Worm (Caenorhabditis elegans) whole organism, early embryonic: ENCODE measurements around the gene ZK757.1.

Source experiments
- B0310.2 ChIP-seq: sonication (generic microtip); optimal IDR thresholded peaks from 2 replicates; lab custom pipeline; 2016; ENCODE audit warnings: mild to moderate bottlenecking, missing genetic modification characterization, missing compliant biosample characterization
- F13C5.2 ChIP-seq: sonication (generic microtip); optimal IDR thresholded peaks from 2 replicates; lab custom pipeline; 2017; ENCODE audit warnings: mild to moderate bottlenecking, missing genetic modification characterization, inconsistent platforms, missing compliant biosample characterization
- aly-1 ChIP-seq: sonication (generic microtip); optimal IDR thresholded peaks from 2 replicates; lab custom pipeline; 2016; ENCODE audit warnings: missing genetic modification characterization, missing compliant biosample characterization
- ama-1 ChIP-seq: fragments of 150-350 bp; optimal IDR thresholded peaks from 2 replicates; lab custom pipeline; 2014
- ceh-13 ChIP-seq: fragments of 200-800 bp; sonication (Bioruptor generic); optimal IDR thresholded peaks from 2 replicates; lab custom pipeline; 2018; ENCODE audit warnings: mild to moderate bottlenecking, missing genetic modification characterization, missing compliant biosample characterization
- ceh-36 ChIP-seq: sonication (generic microtip); optimal IDR thresholded peaks from 2 replicates; lab custom pipeline; 2016; ENCODE audit warnings: missing genetic modification characterization, inconsistent platforms, missing compliant biosample characterization
- ets-7 ChIP-seq: sonication (generic microtip); optimal IDR thresholded peaks from 2 replicates; lab custom pipeline; 2016; ENCODE audit warnings: missing genotype, missing genetic modification characterization, missing compliant biosample characterization
- flt-1 ChIP-seq: fragments of 200-800 bp; sonication (Bioruptor generic); IDR thresholded peaks from 2 replicates; pipeline ENCODE4 v1.3.6; 2022; ENCODE audit warnings: missing genetic modification characterization, missing compliant biosample characterization
- hmbx-1 ChIP-seq: sonication (generic microtip); optimal IDR thresholded peaks from 2 replicates; lab custom pipeline; 2016; ENCODE audit warnings: mild to moderate bottlenecking, missing genetic modification characterization, missing compliant biosample characterization
- hmg-4 ChIP-seq: fragments of 200-800 bp; sonication (Bioruptor generic); optimal IDR thresholded peaks from 2 replicates; lab custom pipeline; 2018; ENCODE audit warnings: mild to moderate bottlenecking, missing genetic modification characterization, missing compliant biosample characterization
- hnd-1 ChIP-seq: sonication (generic microtip); optimal IDR thresholded peaks from 2 replicates; lab custom pipeline; 2016; ENCODE audit warnings: missing genetic modification characterization, missing compliant biosample characterization
- pes-1 ChIP-seq: fragments of 200-800 bp; sonication (Bioruptor generic); IDR thresholded peaks from 2 replicates; pipeline ENCODE4 v1.3.6; 2022; ENCODE audit warnings: missing genetic modification reagents, missing genetic modification characterization, missing compliant biosample characterization
- scrt-1 ChIP-seq: fragments of 200-800 bp; sonication (Bioruptor generic); IDR thresholded peaks from 2 replicates; pipeline ENCODE4 v1.3.6; 2022; ENCODE audit warnings: missing genetic modification characterization, missing compliant biosample characterization
- sea-1 ChIP-seq: fragments of 200-800 bp; sonication (Bioruptor generic); conservative IDR thresholded peaks from 2 replicates; pipeline ENCODE4 v1.3.6; 2022; ENCODE audit warnings: missing genetic modification characterization, missing compliant biosample characterization
- tbx-11 ChIP-seq: fragments of 200-800 bp; sonication (Bioruptor generic); IDR thresholded peaks from 2 replicates; pipeline ENCODE4 v1.3.6; 2022; ENCODE audit warnings: missing genetic modification characterization, missing compliant biosample characterization
- tbx-37 ChIP-seq: fragments of 200-800 bp; sonication (Bioruptor generic); conservative IDR thresholded peaks from 2 replicates; pipeline ENCODE4 v1.3.6; 2022; ENCODE audit warnings: missing genetic modification reagents, missing genetic modification characterization, missing compliant biosample characterization
- tra-4 ChIP-seq: sonication (generic microtip); optimal IDR thresholded peaks from 2 replicates; lab custom pipeline; 2017; ENCODE audit warnings: missing genetic modification characterization, missing compliant biosample characterization

The ZK757.1 gene

ce11 chrIII:9885609-9886008 is 14.7 kb upstream of the ZK757.1 start:
- TF ChIP-seq B0310.2 (tag; lab: Kevin White, UChicago), result no peak
- no peak for TF ChIP-seq flt-1 (GFP tag; lab: Robert Waterston, UW)
- no peak for TF ChIP-seq scrt-1
- TF ChIP-seq hmg-4 (GFP tag; lab: Kevin White, UChicago), result no peak
- TF ChIP-seq ets-7, result no peak
- no peak for TF ChIP-seq pes-1 (GFP tag; lab: Robert Waterston, UW)

- TF ChIP-seq tra-4 (tag; lab: Kevin White, UChicago) (no peak), pes-1 (GFP tag; lab: Robert Waterston, UW) (no peak), scrt-1 (no peak), aly-1 (tag; lab: Kevin White, UChicago) (no peak), F13C5.2 (tag; lab: Kevin White, UChicago) (no peak), B0310.2 (tag; lab: Kevin White, UChicago) (no peak), ceh-36 (no peak), hmbx-1 (tag; lab: Kevin White, UChicago) (no peak), hnd-1 (tag; lab: Kevin White, UChicago) (no peak), ceh-13 (GFP tag; lab: Kevin White, UChicago) (no peak), ets-7 (no peak), sea-1 (GFP tag; lab: Robert Waterston, UW) (no peak), tbx-11 (GFP tag; lab: Robert Waterston, UW) (no peak), ama-1 (lab: Kevin White, UChicago) (no peak), tbx-37 (GFP tag; lab: Robert Waterston, UW) (no peak), flt-1 (GFP tag; lab: Robert Waterston, UW) (no peak), hmg-4 (GFP tag; lab: Kevin White, UChicago) (no peak)
Measured at ce11 chrIII:9878828-9879227, 7.9 kb upstream of the ZK757.1 start, which contains the start of gene ZK757.2. Gene ZK757.2 (minus strand): TSS chrIII:9878928.

ce11 chrIII:9876951-9877350 is 6.0 kb upstream of the ZK757.1 start, which contains the start of gene ZK757.10:
Gene ZK757.10 (plus strand): TSS chrIII:9877251.
- TF ChIP-seq tbx-37 (GFP tag; lab: Robert Waterston, UW) (no peak), ama-1 (lab: Kevin White, UChicago) (no peak), tbx-11 (GFP tag; lab: Robert Waterston, UW) (no peak), hmbx-1 (tag; lab: Kevin White, UChicago) (no peak), scrt-1 (no peak), aly-1 (tag; lab: Kevin White, UChicago) (no peak), B0310.2 (tag; lab: Kevin White, UChicago) (no peak), sea-1 (GFP tag; lab: Robert Waterston, UW) (no peak), ets-7 (no peak), flt-1 (GFP tag; lab: Robert Waterston, UW) (no peak), hnd-1 (tag; lab: Kevin White, UChicago) (no peak), pes-1 (GFP tag; lab: Robert Waterston, UW) (no peak), F13C5.2 (tag; lab: Kevin White, UChicago) (no peak), ceh-13 (GFP tag; lab: Kevin White, UChicago) (no peak), tra-4 (tag; lab: Kevin White, UChicago) (no peak), hmg-4 (GFP tag; lab: Kevin White, UChicago) (no peak), ceh-36 (no peak)

- no peak for TF ChIP-seq ama-1 (lab: Kevin White, UChicago)
- TF ChIP-seq ets-7, result no peak
- TF ChIP-seq scrt-1, result no peak
- no peak for TF ChIP-seq pes-1 (GFP tag; lab: Robert Waterston, UW)
- no peak for TF ChIP-seq tra-4 (tag; lab: Kevin White, UChicago)
- TF ChIP-seq hmbx-1 (tag; lab: Kevin White, UChicago), result no peak
- no peak for TF ChIP-seq F13C5.2 (tag; lab: Kevin White, UChicago)
- no peak for TF ChIP-seq hmg-4 (GFP tag; lab: Kevin White, UChicago)
- no peak for TF ChIP-seq aly-1 (tag; lab: Kevin White, UChicago)
- TF ChIP-seq hnd-1 (tag; lab: Kevin White, UChicago), result no peak
- TF ChIP-seq tbx-37 (GFP tag; lab: Robert Waterston, UW), result no peak
Measured at ce11 chrIII:9874515-9874914, 3.6 kb upstream of the ZK757.1 start.

- peak; percentile 80 for TF ChIP-seq tbx-37 (GFP tag; lab: Robert Waterston, UW)
- TF ChIP-seq ceh-13 (GFP tag; lab: Kevin White, UChicago), result peak; percentile 1
- no peak for TF ChIP-seq hmg-4 (GFP tag; lab: Kevin White, UChicago)
- TF ChIP-seq aly-1 (tag; lab: Kevin White, UChicago), result no peak
- TF ChIP-seq F13C5.2 (tag; lab: Kevin White, UChicago), result no peak
- TF ChIP-seq ama-1 (lab: Kevin White, UChicago), result no peak
- TF ChIP-seq hmbx-1 (tag; lab: Kevin White, UChicago), result no peak
- TF ChIP-seq scrt-1, result no peak
- TF ChIP-seq flt-1 (GFP tag; lab: Robert Waterston, UW), result no peak
- peak; percentile 79 for TF ChIP-seq pes-1 (GFP tag; lab: Robert Waterston, UW)
Measured at ce11 chrIII:9867780-9868503, 3.0 kb downstream of the ZK757.1 start, which contains the start of gene dhhc-4. Gene dhhc-4 (minus strand): TSS chrIII:9867792.

ce11 chrIII:9867352-9867751 is 3.6 kb downstream of the ZK757.1 start:
- TF ChIP-seq ets-7 (no peak), hmg-4 (GFP tag; lab: Kevin White, UChicago) (no peak)

ce11 chrIII:9862469-9862868 is 8.5 kb downstream of the ZK757.1 start:
- TF ChIP-seq sea-1 (GFP tag; lab: Robert Waterston, UW) (no peak), ceh-36 (no peak), ets-7 (no peak), scrt-1 (no peak), ceh-13 (GFP tag; lab: Kevin White, UChicago) (no peak), aly-1 (tag; lab: Kevin White, UChicago) (no peak), hnd-1 (tag; lab: Kevin White, UChicago) (no peak), tra-4 (tag; lab: Kevin White, UChicago) (no peak), hmg-4 (GFP tag; lab: Kevin White, UChicago) (no peak), flt-1 (GFP tag; lab: Robert Waterston, UW) (no peak), tbx-37 (GFP tag; lab: Robert Waterston, UW) (no peak), tbx-11 (GFP tag; lab: Robert Waterston, UW) (no peak), B0310.2 (tag; lab: Kevin White, UChicago) (no peak), pes-1 (GFP tag; lab: Robert Waterston, UW) (no peak), ama-1 (lab: Kevin White, UChicago) (no peak)
